Worm (Caenorhabditis elegans): ENCODE results near the gene fipr-9.

fipr-9 gene

DNA sequence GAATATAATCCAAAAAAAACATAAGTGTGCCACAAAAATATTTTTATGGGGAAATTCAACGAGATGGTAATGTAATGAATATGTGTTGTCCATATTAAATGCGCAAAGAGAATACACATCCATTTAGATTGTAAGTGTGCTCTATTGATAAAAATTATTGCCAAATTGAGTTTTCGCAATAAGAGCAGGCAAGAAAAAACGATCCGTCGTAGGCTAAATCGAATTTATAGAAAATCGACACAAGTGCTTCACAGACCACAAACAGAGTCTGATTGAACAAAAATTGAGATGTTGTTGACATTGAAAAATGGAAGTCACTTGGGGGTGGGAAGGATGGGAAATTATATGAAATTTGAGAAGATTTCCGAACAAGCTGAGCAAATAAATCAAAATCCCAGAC lies 43.6 kb downstream of the fipr-9 start:
- no peak for TF ChIP-seq sptf-1 (tag; optimal IDR thresholded peaks at IDR 0.05)
- TF ChIP-seq elt-3 (tag; optimal IDR thresholded peaks at IDR 0.05): no peak
- no peak for TF ChIP-seq zip-8 (tag; optimal IDR thresholded peaks at IDR 0.05)
- no peak for TF ChIP-seq ceh-39 (tag; optimal IDR thresholded peaks at IDR 0.05)
- no peak for TF ChIP-seq mls-2 (tag; optimal IDR thresholded peaks at IDR 0.05)
- TF ChIP-seq ces-1 (GFP tag; optimal IDR thresholded peaks at IDR 0.05): peak; percentile 52
- no peak for TF ChIP-seq hlh-1 (tag; optimal IDR thresholded peaks at IDR 0.05)
- no peak for TF ChIP-seq drap-1 (GFP tag; optimal IDR thresholded peaks at IDR 0.05)

DNA sequence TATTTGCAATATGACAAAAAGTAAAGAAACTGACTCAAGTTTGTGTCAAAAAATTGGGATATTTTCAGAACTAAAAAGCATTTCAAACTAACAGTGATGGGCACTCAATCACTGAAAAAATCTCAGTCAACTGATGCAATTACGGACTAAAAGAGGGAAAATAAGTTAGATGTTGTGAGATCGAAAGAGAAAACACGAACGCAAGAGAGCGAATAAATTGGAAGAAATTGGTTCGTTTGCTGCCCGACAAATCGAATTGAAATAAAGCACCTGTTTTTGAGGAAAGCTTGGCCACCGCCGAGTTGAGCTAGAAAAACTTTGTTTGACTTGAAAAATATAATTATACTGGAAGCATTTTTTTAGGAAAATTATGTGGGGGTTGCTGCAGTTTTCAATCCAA lies 44.6 kb downstream of the fipr-9 start:
- TF ChIP-seq ces-1 (GFP tag; optimal IDR thresholded peaks at IDR 0.05) (peak; percentile 67), elt-3 (tag; optimal IDR thresholded peaks at IDR 0.05) (no peak), ztf-11 (tag; optimal IDR thresholded peaks at IDR 0.05) (no peak), nhr-12 (tag; optimal IDR thresholded peaks at IDR 0.05) (no peak), nhr-237 (tag; optimal IDR thresholded peaks at IDR 0.05) (no peak)

DNA sequence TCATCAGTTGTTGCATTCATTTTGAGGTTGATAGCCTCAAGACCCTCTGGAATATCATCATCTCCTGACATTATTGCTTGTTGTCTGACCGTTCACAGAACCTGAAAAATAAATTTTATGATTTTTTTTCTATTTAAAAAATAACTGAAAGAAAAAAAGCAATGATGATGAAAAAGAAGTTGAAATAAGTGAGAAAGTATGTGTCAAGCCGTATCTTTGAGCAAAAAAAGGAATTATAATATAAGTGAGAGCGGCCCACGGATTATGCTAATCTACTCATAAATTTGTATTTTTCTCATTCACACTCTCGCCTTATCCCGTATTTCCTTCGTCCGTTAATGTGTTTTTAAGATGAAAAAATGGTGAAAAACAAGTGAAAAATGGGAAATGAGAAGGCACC lies 48.8 kb downstream of the fipr-9 start, which contains the start of gene ric-4:
Gene ric-4, minus strand, starts transcription at position 101 of the 400 bp plus-strand sequence.
- TF ChIP-seq ces-1 (GFP tag; optimal IDR thresholded peaks at IDR 0.05) (peak; percentile 2), cnd-1 (tag; optimal IDR thresholded peaks at IDR 0.05) (no peak)

All from whole organism, mixed stage, embryonic.